Worm (Caenorhabditis elegans): ENCODE measurements around the gene F42A6.2.

The F42A6.2 gene

DNA sequence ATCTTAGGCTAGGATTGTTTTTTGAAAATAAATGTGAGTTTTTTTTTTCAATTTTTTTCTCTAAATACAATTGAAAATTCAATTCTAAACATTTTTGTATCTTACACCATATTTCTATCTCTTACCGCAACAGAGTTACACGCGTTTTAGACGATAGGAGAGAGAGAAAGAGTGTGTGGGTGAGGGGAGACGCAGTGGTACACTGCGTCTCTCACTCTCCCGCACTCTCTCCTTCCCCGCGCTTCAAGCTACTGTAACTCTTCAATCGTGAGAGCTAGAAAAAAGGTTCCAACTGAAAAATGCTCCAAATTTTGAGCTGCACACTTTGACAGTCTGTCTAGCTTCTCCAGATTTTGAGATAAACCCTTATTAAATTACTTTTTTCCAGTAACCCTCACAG, 22.5 kb downstream of the F42A6.2 start:
- no peak for TF ChIP-seq tbx-8 (GFP tag; optimal IDR thresholded peaks at IDR 0.05)

DNA sequence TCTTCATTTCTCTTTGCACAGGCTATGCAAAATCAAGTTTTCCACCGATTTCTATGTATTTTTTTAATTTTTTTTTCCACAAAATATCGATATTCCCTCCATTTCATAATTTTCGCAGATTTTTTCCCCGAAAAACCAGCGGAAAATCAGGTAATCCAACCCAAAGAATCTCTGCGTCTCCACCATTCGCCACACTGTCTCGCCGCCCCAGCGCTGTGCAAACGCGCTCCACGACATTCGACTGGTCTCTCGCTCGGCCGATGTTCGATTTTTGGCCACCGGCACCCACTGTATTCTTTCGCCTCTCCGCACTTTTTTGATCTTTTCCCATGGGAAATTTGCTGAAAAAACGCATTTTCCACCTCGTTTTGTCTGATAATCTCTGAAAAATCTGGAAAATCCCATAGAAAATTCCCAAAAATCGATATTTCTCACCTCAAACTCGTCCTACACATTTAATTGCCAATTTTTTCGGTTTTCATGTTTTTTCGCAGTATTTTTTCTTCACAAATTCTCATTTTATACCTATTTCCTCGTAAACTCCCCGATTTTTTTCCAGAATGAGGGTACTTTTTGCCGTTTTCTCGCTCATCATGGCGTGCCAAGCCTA, 27.5 kb downstream of the F42A6.2 start, which contains the start of gene vha-19:
vha-19 (plus strand) TSS at position 560 of the 610 bp plus-strand sequence.
- peak; percentile 6 for TF ChIP-seq nhr-237 (tag; optimal IDR thresholded peaks at IDR 0.05)
- no peak for TF ChIP-seq zip-8 (tag; optimal IDR thresholded peaks at IDR 0.05)

DNA sequence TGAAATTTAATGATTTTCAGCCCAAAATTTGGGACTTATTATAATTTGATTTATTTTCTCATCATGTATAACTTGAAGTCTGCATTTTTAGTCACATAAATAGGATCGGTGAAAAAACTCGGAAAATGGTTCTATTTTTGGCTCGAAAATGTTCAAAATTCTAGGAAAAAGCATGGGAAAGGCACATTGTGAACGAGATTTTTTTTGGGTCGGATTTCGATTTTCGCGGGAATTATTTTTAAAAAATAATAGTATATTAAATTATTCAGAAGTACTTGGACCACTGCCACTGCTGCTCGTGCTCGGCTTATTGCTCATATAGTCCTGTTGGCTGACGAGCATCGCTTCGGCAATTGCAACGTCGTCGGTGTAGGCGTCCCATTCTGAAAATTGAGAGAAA, 32.1 kb downstream of the F42A6.2 start:
- TF ChIP-seq unc-62 (GFP tag; optimal IDR thresholded peaks at IDR 0.05) (no peak), unc-39 (tag; optimal IDR thresholded peaks at IDR 0.05) (no peak), lin-13 (tag; optimal IDR thresholded peaks at IDR 0.05) (no peak), sptf-1 (tag; optimal IDR thresholded peaks at IDR 0.05) (no peak), drap-1 (GFP tag; optimal IDR thresholded peaks at IDR 0.05) (no peak), elt-3 (tag; optimal IDR thresholded peaks at IDR 0.05) (no peak), nhr-237 (tag; optimal IDR thresholded peaks at IDR 0.05) (no peak), ham-2 (GFP tag; optimal IDR thresholded peaks at IDR 0.05) (no peak), ztf-11 (tag; optimal IDR thresholded peaks at IDR 0.05) (no peak), lsy-2 (tag; optimal IDR thresholded peaks at IDR 0.05) (no peak), zip-8 (tag; optimal IDR thresholded peaks at IDR 0.05) (no peak), nhr-2 (tag; optimal IDR thresholded peaks at IDR 0.05) (no peak), ceh-83 (GFP tag; optimal IDR thresholded peaks at IDR 0.05) (no peak), unc-120 (tag; optimal IDR thresholded peaks at IDR 0.05; ENCODE audit: poor library complexity, severe bottlenecking) (no peak), mab-5 (tag; optimal IDR thresholded peaks at IDR 0.05) (no peak), ceh-43 (GFP tag; optimal IDR thresholded peaks at IDR 0.05) (no peak), tbx-8 (GFP tag; optimal IDR thresholded peaks at IDR 0.05) (no peak)

DNA sequence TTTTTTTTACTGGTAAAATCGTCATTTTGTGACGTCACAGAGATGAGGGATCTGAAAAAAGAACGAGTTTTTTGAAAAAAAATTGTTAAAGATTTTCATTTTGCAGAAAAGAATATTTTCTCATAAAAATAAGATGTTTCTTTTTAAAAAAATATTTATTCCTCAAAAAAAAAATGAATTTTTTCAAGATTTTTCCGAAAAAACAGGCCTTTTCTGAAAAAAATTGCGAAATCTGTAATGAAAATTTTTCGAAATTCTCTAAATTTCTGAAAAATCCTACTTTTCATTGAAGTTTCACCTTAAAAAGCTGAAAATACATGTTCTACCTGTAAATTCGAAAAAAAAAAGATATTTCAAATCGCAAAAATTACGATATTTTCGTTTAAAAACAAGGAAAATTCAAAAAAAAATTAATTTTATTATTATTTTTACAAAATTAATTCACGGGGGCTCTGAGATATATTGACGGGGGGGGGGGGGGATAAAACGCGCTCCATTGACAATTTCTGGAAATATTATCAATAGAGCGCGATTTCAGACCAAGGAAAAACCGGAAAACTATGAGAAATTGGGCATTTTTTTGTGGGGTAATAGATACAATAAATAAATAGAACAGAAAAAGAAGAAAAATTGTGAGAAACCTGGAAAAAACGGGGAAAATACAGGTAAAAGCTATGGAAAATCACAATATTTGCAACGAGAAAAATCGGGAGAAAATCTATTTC, 37.0 kb downstream of the F42A6.2 start, which contains the start of gene otub-4:
otub-4 (minus strand) TSS at position 51 of the 725 bp plus-strand sequence.
- TF ChIP-seq snpc-4 (tag; optimal IDR thresholded peaks at IDR 0.05) (no peak), elt-1 (tag; optimal IDR thresholded peaks at IDR 0.05; ENCODE audit: borderline replicate concordance, insufficient read depth) (no peak), ceh-39 (tag; optimal IDR thresholded peaks at IDR 0.05) (no peak), unc-120 (tag; optimal IDR thresholded peaks at IDR 0.05; ENCODE audit: poor library complexity, severe bottlenecking) (no peak), hlh-1 (tag; optimal IDR thresholded peaks at IDR 0.05) (no peak), nhr-12 (tag; optimal IDR thresholded peaks at IDR 0.05) (no peak)

DNA sequence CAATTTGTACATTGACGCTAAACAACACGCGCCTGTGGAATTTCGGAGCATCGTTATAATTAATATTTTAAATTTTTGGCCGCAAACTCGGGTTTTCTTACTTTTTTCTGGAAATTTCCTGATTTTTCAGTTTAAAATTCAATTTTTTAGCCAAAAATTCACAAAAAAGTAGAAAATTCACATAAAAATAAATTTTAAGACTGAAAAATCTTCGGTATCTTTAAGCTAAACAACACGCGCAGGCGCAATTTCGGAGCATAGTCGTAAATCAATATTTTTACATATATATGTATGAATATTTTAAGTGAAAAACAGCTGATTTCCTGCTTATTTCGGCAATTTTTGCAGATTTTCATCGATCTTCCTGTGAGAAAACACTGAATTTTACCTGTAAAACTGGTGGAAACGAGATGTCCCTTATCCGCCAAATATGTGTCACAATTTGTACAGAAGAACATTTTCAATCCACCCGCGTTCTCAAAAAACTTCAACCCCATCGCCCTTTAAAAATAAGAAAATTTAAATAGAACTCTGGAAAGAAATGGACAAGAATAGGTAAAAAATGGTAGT, 41.2 kb downstream of the F42A6.2 start, which contains the start of gene B0546.3:
B0546.3 (minus strand) TSS at position 504 of the 570 bp plus-strand sequence.
- no peak for TF ChIP-seq drap-1 (GFP tag; optimal IDR thresholded peaks at IDR 0.05)
- TF ChIP-seq elt-3 (tag; optimal IDR thresholded peaks at IDR 0.05), result no peak
- no peak for TF ChIP-seq unc-62 (GFP tag; optimal IDR thresholded peaks at IDR 0.05)
- no peak for TF ChIP-seq nhr-12 (tag; optimal IDR thresholded peaks at IDR 0.05)
- TF ChIP-seq nhr-2 (tag; optimal IDR thresholded peaks at IDR 0.05), result no peak
- TF ChIP-seq blmp-1 (tag; optimal IDR thresholded peaks at IDR 0.05), result no peak

DNA sequence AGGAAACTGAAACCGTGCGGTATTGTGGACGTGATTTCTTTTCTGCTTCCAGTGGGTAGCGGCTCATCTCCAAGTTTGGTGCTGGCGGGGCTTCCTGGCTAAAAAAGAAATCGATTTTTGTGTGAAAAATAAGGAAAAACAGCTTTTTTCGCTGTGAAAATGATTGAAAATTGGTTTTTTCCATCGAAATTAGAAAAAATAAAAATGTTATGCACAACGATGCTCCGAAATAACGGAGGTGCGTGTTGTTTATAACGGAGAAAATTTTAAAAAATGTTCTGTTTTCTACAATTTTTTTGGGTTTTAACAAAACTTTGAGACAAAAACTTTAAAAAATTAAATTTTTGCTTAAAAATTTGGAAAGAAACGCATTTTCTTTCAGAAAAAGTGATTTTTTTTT, 41.9 kb downstream of the F42A6.2 start:
- TF ChIP-seq mls-2 (tag; optimal IDR thresholded peaks at IDR 0.05), result no peak
- no peak for TF ChIP-seq lin-32 (GFP tag; optimal IDR thresholded peaks at IDR 0.05)
- TF ChIP-seq tbx-8 (GFP tag; optimal IDR thresholded peaks at IDR 0.05), result no peak
- TF ChIP-seq drap-1 (GFP tag; optimal IDR thresholded peaks at IDR 0.05), result no peak
- no peak for TF ChIP-seq mep-1 (tag; optimal IDR thresholded peaks at IDR 0.05)
- no peak for TF ChIP-seq nhr-12 (tag; optimal IDR thresholded peaks at IDR 0.05)

DNA sequence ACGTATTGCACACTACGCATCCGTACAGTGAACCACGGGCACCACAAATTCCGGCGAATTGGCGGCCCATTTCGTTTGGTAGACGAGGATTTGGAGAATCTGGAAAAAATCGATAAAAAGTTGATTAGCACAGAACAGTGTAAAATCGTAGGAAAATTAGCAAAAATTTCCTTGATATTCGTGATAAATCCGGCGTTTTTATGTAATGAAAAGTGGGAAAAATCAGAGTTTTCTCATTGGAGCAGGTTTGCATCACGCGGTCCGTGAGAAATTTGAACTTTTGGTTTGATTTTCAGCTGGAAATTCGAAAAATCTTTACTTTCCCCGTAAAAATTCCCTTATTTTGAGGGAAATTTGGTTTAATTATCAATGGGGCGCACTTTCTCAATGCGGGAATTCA, 42.8 kb downstream of the F42A6.2 start, which contains the start of gene B0546.4:
B0546.4 (minus strand) TSS at position 101 of the 400 bp plus-strand sequence.
- TF ChIP-seq tbx-8 (GFP tag; optimal IDR thresholded peaks at IDR 0.05), result no peak
- no peak for TF ChIP-seq drap-1 (GFP tag; optimal IDR thresholded peaks at IDR 0.05)
- no peak for TF ChIP-seq nhr-237 (tag; optimal IDR thresholded peaks at IDR 0.05)
- no peak for TF ChIP-seq flh-1 (GFP tag; optimal IDR thresholded peaks at IDR 0.05)
- no peak for TF ChIP-seq sptf-1 (tag; optimal IDR thresholded peaks at IDR 0.05)
- no peak for TF ChIP-seq zip-8 (tag; optimal IDR thresholded peaks at IDR 0.05)

Measured in whole organism, mixed stage, embryonic.